Fruit fly (Drosophila melanogaster): ENCODE data around the gene Nup58.
A peak's percentile ranks its signal among the peaks of the same experiment; 100 is the strongest.

The Nup58 gene

DNA sequence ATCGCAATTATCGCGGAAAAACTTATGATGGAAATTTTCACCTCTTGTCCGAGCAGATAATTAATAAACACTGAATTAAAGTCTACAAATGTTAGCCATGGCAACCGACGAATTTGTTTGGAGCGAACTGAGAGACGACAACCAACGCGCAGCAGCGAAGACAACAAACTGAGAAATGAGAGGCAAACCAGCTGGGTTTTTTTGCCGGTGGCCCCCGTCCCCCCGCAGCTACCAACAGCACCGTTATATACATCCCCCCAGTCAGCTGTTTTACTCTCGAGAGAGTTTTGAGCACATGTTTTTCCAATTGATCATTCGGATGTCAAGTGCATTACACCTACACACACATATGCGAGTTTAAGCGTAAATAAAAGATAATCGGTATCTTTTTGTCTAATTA is 3.8 kb upstream of the Nup58 start (continued):
- TF ChIP-seq TFAM (GFP tag; optimal IDR thresholded peaks at IDR 0.05) (no peak), sqz (GFP tag; optimal IDR thresholded peaks at IDR 0.05) (peak; percentile 68), NFAT (GFP tag; IDR thresholded peaks at IDR 0.05) (peak; percentile 57), vvl (GFP tag; IDR thresholded peaks at IDR 0.05) (peak; percentile 26; the same call in 1 of the 2 replicates), CG17186 (GFP tag; optimal IDR thresholded peaks at IDR 0.05) (no peak), knrl (GFP tag; IDR thresholded peaks at IDR 0.05; ENCODE audit: partially characterized antibody) (no peak), CG12236 (GFP tag; optimal IDR thresholded peaks at IDR 0.05) (no peak), CG7963 (GFP tag; IDR thresholded peaks at IDR 0.05; ENCODE audit: partially characterized antibody) (no peak), otp (GFP tag; IDR thresholded peaks at IDR 0.05) (0 out of 3 replicates have a peak, but pooled peaks have one; percentile 42), pzg (GFP tag; optimal IDR thresholded peaks at IDR 0.05) (no peak), NC2α (GFP tag; optimal IDR thresholded peaks at IDR 0.05) (no peak), CG17385 (GFP tag; optimal IDR thresholded peaks at IDR 0.05) (peak; percentile 42), E2f2 (GFP tag; IDR thresholded peaks at IDR 0.05) (0 out of 2 replicates have a peak, but pooled peaks have one; percentile 16), gcm (GFP tag; optimal IDR thresholded peaks at IDR 0.05) (no peak), CG14860 (GFP tag; IDR thresholded peaks at IDR 0.05; ENCODE audit: partially characterized antibody) (no peak), Abd-B (GFP tag; optimal IDR thresholded peaks at IDR 0.05) (no peak), pros (GFP tag; optimal IDR thresholded peaks at IDR 0.05) (no peak), sob (GFP tag; IDR thresholded peaks at IDR 0.05) (no peak), Hr51 (GFP tag; optimal IDR thresholded peaks at IDR 0.05) (peak in 1 of 2 experiments; percentile 19), cg (GFP tag; optimal IDR thresholded peaks at IDR 0.05) (peak; percentile 66), PHDP (tag; optimal IDR thresholded peaks at IDR 0.05) (peak; percentile 33), Doc3 (GFP tag; IDR thresholded peaks at IDR 0.05; ENCODE audit: partially characterized antibody) (0 out of 3 replicates have a peak, but pooled peaks have one; percentile 40), ewg (GFP tag; optimal IDR thresholded peaks at IDR 0.05) (peak; percentile 36), hth (optimal IDR thresholded peaks at IDR 0.05) (no peak), CG17568 (GFP tag; optimal IDR thresholded peaks at IDR 0.05) (no peak), CrebB (tag; optimal IDR thresholded peaks at IDR 0.05) (no peak), Neu2 (GFP tag; optimal IDR thresholded peaks at IDR 0.05; ENCODE audit: borderline replicate concordance) (no peak), ems (GFP tag; optimal IDR thresholded peaks at IDR 0.05) (no peak), CG15514 (GFP tag; optimal IDR thresholded peaks at IDR 0.05) (no peak), eyg (GFP tag; optimal IDR thresholded peaks at IDR 0.05) (no peak), Med (GFP tag) (peak; percentile 80), chm (GFP tag; IDR thresholded peaks at IDR 0.05) (peak; percentile 25; the same call in 1 of the 2 replicates), fru (optimal IDR thresholded peaks at IDR 0.05) (no peak), Dip2 (GFP tag; IDR thresholded peaks at IDR 0.05) (no peak), ATbp (GFP tag; optimal IDR thresholded peaks at IDR 0.05) (no peak), gfzf (GFP tag; optimal IDR thresholded peaks at IDR 0.05) (no peak), shn (GFP tag; optimal IDR thresholded peaks at IDR 0.05) (no peak), trh (GFP tag; optimal IDR thresholded peaks at IDR 0.05) (no peak), Hr39 (optimal IDR thresholded peaks at IDR 0.05) (no peak), stc (GFP tag; IDR thresholded peaks at IDR 0.05) (no peak), Dip3 (GFP tag; optimal IDR thresholded peaks at IDR 0.05) (no peak), exex (tag; optimal IDR thresholded peaks at IDR 0.05) (no peak), CG9609 (GFP tag; optimal IDR thresholded peaks at IDR 0.05) (no peak), lov (optimal IDR thresholded peaks at IDR 0.05) (no peak), lov (GFP tag; IDR thresholded peaks at IDR 0.05) (no peak), CG10462 (GFP tag; optimal IDR thresholded peaks at IDR 0.05) (no peak), slp2 (GFP tag; optimal IDR thresholded peaks at IDR 0.05) (no peak), CG17361 (GFP tag; IDR thresholded peaks at IDR 0.05) (no peak), Dref (GFP tag; IDR thresholded peaks at IDR 0.05) (0 out of 2 replicates have a peak, but pooled peaks have one; percentile 22), wdn (GFP tag; IDR thresholded peaks at IDR 0.05) (0 out of 2 replicates have a peak, but pooled peaks have one; percentile 10), CG4854 (GFP tag; optimal IDR thresholded peaks at IDR 0.05) (no peak), Sox102F (GFP tag; optimal IDR thresholded peaks at IDR 0.05) (no peak)
